Fruit fly (Drosophila melanogaster) whole organism: ENCODE results near the gene CG9132.

Source experiments
- CG8478 ChIP-seq: fragments of >200 bp; optimal IDR thresholded peaks from 2 replicates; lab custom pipeline; 2018; ENCODE audit warnings: inconsistent platforms
- pan ChIP-seq: fragments of >200 bp; optimal IDR thresholded peaks from 2 replicates; lab custom pipeline; 2017

- no peak for TF ChIP-seq CG8478 (lab: Kevin White, UChicago)
- TF ChIP-seq pan (lab: Kevin White, UChicago): no peak
Observed at dm6 chrX:16816500-16816899, 16.0 kb upstream of the CG9132 start.
